Fruit fly (Drosophila melanogaster) whole organism, embryonic: ENCODE data around the gene CG15435.

ENCODE experiments used
- ATbp ChIP-seq: fragments of 200-800 bp; sonication (Bioruptor generic); optimal IDR thresholded peaks from 2 replicates; lab custom pipeline; 2017; ENCODE audit warnings: missing biosample characterization, mild to moderate bottlenecking, missing genetic modification characterization, missing genetic modification reagents
- Aef1 ChIP-seq: fragments of 200-800 bp; sonication (Bioruptor generic); IDR thresholded peaks from 3 replicates; pipeline ENCODE4 v1.3.6; 2022; ENCODE audit warnings: missing biosample characterization, missing genetic modification characterization
- BEAF-32 ChIP-seq: fragments of 200-800 bp; sonication (Bioruptor generic); optimal IDR thresholded peaks from 3 replicates; lab custom pipeline; 2017; ENCODE audit warnings: missing biosample characterization, missing genetic modification characterization, mild to moderate bottlenecking, moderate library complexity, missing genetic modification reagents
- C15 ChIP-seq: fragments of 200-800 bp; sonication (Bioruptor generic); IDR thresholded peaks from 3 replicates; pipeline ENCODE4 v1.3.6; 2022; ENCODE audit warnings: missing biosample characterization, missing genetic modification characterization
- CG10431 ChIP-seq: fragments of 200-800 bp; sonication (Bioruptor generic); optimal IDR thresholded peaks from 3 replicates; lab custom pipeline; 2018; ENCODE audit warnings: missing biosample characterization, mild to moderate bottlenecking, missing genetic modification characterization
- CG12104 ChIP-seq: fragments of 200-800 bp; sonication (Bioruptor generic); optimal IDR thresholded peaks from 3 replicates; lab custom pipeline; 2016; ENCODE audit warnings: missing biosample characterization, missing genetic modification characterization
- CG14710 ChIP-seq: fragments of 200-800 bp; sonication (Bioruptor generic); optimal IDR thresholded peaks from 3 replicates; lab custom pipeline; 2019; ENCODE audit warnings: missing biosample characterization, mild to moderate bottlenecking, missing genetic modification characterization, moderate library complexity
- CG15011 ChIP-seq: fragments of 200-800 bp; sonication (Bioruptor generic); optimal IDR thresholded peaks from 3 replicates; lab custom pipeline; 2018; ENCODE audit warnings: missing biosample characterization, mild to moderate bottlenecking, missing genetic modification characterization
- CG15073 ChIP-seq: fragments of 200-800 bp; sonication (Bioruptor generic); optimal IDR thresholded peaks from 2 replicates; lab custom pipeline; 2016; ENCODE audit warnings: missing biosample characterization, missing genetic modification characterization
- CG1647 ChIP-seq: fragments of 200-800 bp; sonication (Bioruptor generic); optimal IDR thresholded peaks from 3 replicates; lab custom pipeline; 2016; ENCODE audit warnings: missing biosample characterization, missing genetic modification characterization
- CG17385 ChIP-seq: fragments of 200-800 bp; sonication (Bioruptor generic); optimal IDR thresholded peaks from 3 replicates; lab custom pipeline; 2018; ENCODE audit warnings: missing biosample characterization, mild to moderate bottlenecking, missing genetic modification characterization
- CG1792 ChIP-seq: fragments of 200-800 bp; sonication (Bioruptor generic); optimal IDR thresholded peaks from 2 replicates; lab custom pipeline; 2016; ENCODE audit warnings: missing biosample characterization, missing genetic modification characterization
- CG18476 ChIP-seq: fragments of 200-800 bp; sonication (Bioruptor generic); optimal IDR thresholded peaks from 2 replicates; lab custom pipeline; 2016; ENCODE audit warnings: missing biosample characterization, mild to moderate bottlenecking, missing genetic modification characterization
- CG31224 ChIP-seq: fragments of 200-800 bp; sonication (Bioruptor generic); IDR thresholded peaks from 2 replicates; pipeline ENCODE4 v1.3.6; 2022; ENCODE audit warnings: missing biosample characterization, missing genetic modification characterization
- CG33557 ChIP-seq: fragments of 200-800 bp; sonication (Bioruptor generic); optimal IDR thresholded peaks from 2 replicates; lab custom pipeline; 2019; ENCODE audit warnings: missing biosample characterization, mild to moderate bottlenecking, missing genetic modification characterization, moderate library complexity
- CG43689 ChIP-seq: fragments of 200-800 bp; sonication (Bioruptor generic); IDR thresholded peaks from 2 replicates; pipeline ENCODE4 v1.3.6; 2022; ENCODE audit warnings: missing biosample characterization, missing genetic modification characterization
- CG6272 ChIP-seq: fragments of 200-800 bp; sonication (Bioruptor generic); IDR thresholded peaks from 2 replicates; pipeline ENCODE4 v1.3.6; 2022; ENCODE audit warnings: missing biosample characterization, missing genetic modification characterization
- CG6683 ChIP-seq: fragments of 200-800 bp; sonication (Bioruptor generic); optimal IDR thresholded peaks from 2 replicates; lab custom pipeline; 2017; ENCODE audit warnings: missing biosample characterization, mild to moderate bottlenecking, missing genetic modification characterization, missing genetic modification reagents
- CG8388 ChIP-seq: fragments of 200-800 bp; sonication (Bioruptor generic); optimal IDR thresholded peaks from 2 replicates; lab custom pipeline; 2019; ENCODE audit warnings: missing biosample characterization, mild to moderate bottlenecking, missing genetic modification characterization, moderate library complexity
- D ChIP-seq, 2 experiments: fragments of 200-800 bp in 1 of 2; fragments of >200 bp in 1 of 2; sonication (Bioruptor generic) in 1 of 2; optimal IDR thresholded peaks; 2 replicates in 1 of 2; 3 replicates in 1 of 2; lab custom pipeline; 2017; ENCODE audit warnings: mild to moderate bottlenecking in 1 of 2, missing biosample characterization in 1 of 2, missing genetic modification characterization in 1 of 2, missing genetic modification reagents in 1 of 2
- Dip3 ChIP-seq: fragments of 200-800 bp; sonication (Bioruptor generic); optimal IDR thresholded peaks from 3 replicates; lab custom pipeline; 2016; ENCODE audit warnings: missing biosample characterization, missing genetic modification characterization
- Eip74EF ChIP-seq, 2 experiments: fragments of 200-800 bp in 1 of 2; fragments of >200 bp in 1 of 2; sonication (Bioruptor generic) in 1 of 2; optimal IDR thresholded peaks; 2 replicates each; lab custom pipeline; 2017 to 2019; ENCODE audit warnings: missing biosample characterization in 2 of 2, missing genetic modification characterization in 2 of 2, mild to moderate bottlenecking in 1 of 2, moderate library complexity in 1 of 2
- MBD-R2 ChIP-seq: fragments of 200-800 bp; sonication (Bioruptor generic); IDR thresholded peaks from 2 replicates; pipeline ENCODE4 v1.3.6; 2022; ENCODE audit warnings: missing biosample characterization, missing genetic modification characterization
- MESR4 ChIP-seq: fragments of 200-800 bp; sonication (Bioruptor generic); optimal IDR thresholded peaks from 2 replicates; lab custom pipeline; 2018; ENCODE audit warnings: missing biosample characterization, mild to moderate bottlenecking, missing genetic modification characterization, moderate library complexity
- NC2α ChIP-seq: fragments of 200-800 bp; sonication (Bioruptor generic); optimal IDR thresholded peaks from 2 replicates; lab custom pipeline; 2016; ENCODE audit warnings: missing biosample characterization, missing genetic modification characterization
- NFAT ChIP-seq: fragments of 200-800 bp; sonication (Bioruptor generic); IDR thresholded peaks from 2 replicates; pipeline ENCODE4 v1.3.6; 2022; ENCODE audit warnings: missing biosample characterization, missing genetic modification characterization
- Neu2 ChIP-seq: fragments of 200-800 bp; sonication (Bioruptor generic); optimal IDR thresholded peaks from 3 replicates; lab custom pipeline; 2016; ENCODE audit warnings: missing biosample characterization, missing genetic modification characterization, borderline replicate concordance
- Opbp ChIP-seq: fragments of 200-800 bp; sonication (Bioruptor generic); IDR thresholded peaks from 3 replicates; pipeline ENCODE4 v1.3.6; 2022; ENCODE audit warnings: missing biosample characterization, missing genetic modification characterization; ENCODE audit not compliant: partially characterized antibody
- amos ChIP-seq: fragments of 200-800 bp; sonication (Bioruptor generic); IDR thresholded peaks from 2 replicates; pipeline ENCODE4 v1.3.6; 2022; ENCODE audit warnings: missing biosample characterization, missing genetic modification characterization; ENCODE audit not compliant: partially characterized antibody
- az2 ChIP-seq: fragments of 200-800 bp; sonication (Bioruptor generic); optimal IDR thresholded peaks from 3 replicates; lab custom pipeline; 2016; ENCODE audit warnings: missing biosample characterization, missing genetic modification characterization
- cato ChIP-seq: fragments of 200-800 bp; sonication (Bioruptor generic); optimal IDR thresholded peaks from 2 replicates; lab custom pipeline; 2016; ENCODE audit warnings: missing biosample characterization, missing genetic modification characterization, borderline replicate concordance
- dmrt11E ChIP-seq: fragments of 200-800 bp; sonication (Bioruptor generic); optimal IDR thresholded peaks from 3 replicates; lab custom pipeline; 2018; ENCODE audit warnings: missing biosample characterization, mild to moderate bottlenecking, missing genetic modification characterization, moderate library complexity
- dysf ChIP-seq: fragments of 200-800 bp; sonication (Bioruptor generic); IDR thresholded peaks from 3 replicates; pipeline ENCODE4 v1.3.6; 2022; ENCODE audit warnings: missing biosample characterization, missing genetic modification characterization
- fd3F ChIP-seq: fragments of 200-800 bp; sonication (Bioruptor generic); optimal IDR thresholded peaks from 2 replicates; lab custom pipeline; 2018; ENCODE audit warnings: missing biosample characterization, mild to moderate bottlenecking, missing genetic modification characterization, moderate library complexity
- gsb ChIP-seq: fragments of 200-800 bp; sonication (Bioruptor generic); IDR thresholded peaks from 2 replicates; pipeline ENCODE4 v1.3.6; 2022; ENCODE audit warnings: missing biosample characterization, missing genetic modification characterization
- hb ChIP-seq: fragments of 200-800 bp; sonication (Bioruptor generic); IDR thresholded peaks from 3 replicates; pipeline ENCODE4 v1.3.6; 2022; ENCODE audit warnings: missing biosample characterization, missing genetic modification characterization; ENCODE audit not compliant: partially characterized antibody
- hkb ChIP-seq, 2 experiments: fragments of 200-800 bp in 1 of 2; fragments of >200 bp in 1 of 2; sonication (Bioruptor generic) in 1 of 2; IDR thresholded peaks in 1 of 2; optimal IDR thresholded peaks in 1 of 2; 2 replicates each; pipeline versions ENCODE4 v1.3.6 to Lab custom; 2017 to 2022; ENCODE audit warnings: missing biosample characterization in 1 of 2, missing genetic modification characterization in 1 of 2
- hth ChIP-seq: fragments of >200 bp; optimal IDR thresholded peaks from 2 replicates; lab custom pipeline; 2017; ENCODE audit warnings: inconsistent platforms
- jing ChIP-seq: fragments of 200-800 bp; sonication (Bioruptor generic); optimal IDR thresholded peaks from 2 replicates; lab custom pipeline; 2018; ENCODE audit warnings: missing biosample characterization, mild to moderate bottlenecking, missing genetic modification characterization
- jumu ChIP-seq: fragments of 200-800 bp; sonication (Bioruptor generic); optimal IDR thresholded peaks from 3 replicates; lab custom pipeline; 2016; ENCODE audit warnings: missing biosample characterization, missing genetic modification characterization
- klu ChIP-seq: fragments of 200-800 bp; sonication (Bioruptor generic); IDR thresholded peaks from 2 replicates; pipeline ENCODE4 v1.3.6; 2022; ENCODE audit warnings: missing biosample characterization, missing genetic modification characterization
- knrl ChIP-seq: fragments of 200-800 bp; sonication (Bioruptor generic); IDR thresholded peaks from 3 replicates; pipeline ENCODE4 v1.3.6; 2022; ENCODE audit warnings: missing biosample characterization, missing genetic modification characterization; ENCODE audit not compliant: partially characterized antibody
- run ChIP-seq: fragments of 200-800 bp; sonication (Bioruptor generic); optimal IDR thresholded peaks from 3 replicates; lab custom pipeline; 2018; ENCODE audit warnings: missing biosample characterization, mild to moderate bottlenecking, missing genetic modification characterization
- schlank ChIP-seq: fragments of 200-800 bp; sonication (Bioruptor generic); optimal IDR thresholded peaks from 2 replicates; lab custom pipeline; 2018; ENCODE audit warnings: missing biosample characterization, mild to moderate bottlenecking, missing genetic modification characterization
- sim ChIP-seq: fragments of 200-800 bp; sonication (Bioruptor generic); IDR thresholded peaks from 2 replicates; pipeline ENCODE4 v1.3.6; 2022; ENCODE audit warnings: missing biosample characterization, missing genetic modification characterization
- tna ChIP-seq: fragments of 200-800 bp; sonication (Bioruptor generic); IDR thresholded peaks from 2 replicates; pipeline ENCODE4 v1.3.6; 2022; ENCODE audit warnings: missing biosample characterization, missing genetic modification characterization; ENCODE audit not compliant: partially characterized antibody
- vfl ChIP-seq: fragments of 200-800 bp; sonication (Bioruptor generic); optimal IDR thresholded peaks from 2 replicates; lab custom pipeline; 2016; ENCODE audit warnings: missing biosample characterization, missing genetic modification characterization
- zf30C ChIP-seq: fragments of 200-800 bp; sonication (Bioruptor generic); optimal IDR thresholded peaks from 3 replicates; lab custom pipeline; 2018; ENCODE audit warnings: missing biosample characterization, mild to moderate bottlenecking, missing genetic modification characterization

Gene CG15435

DNA sequence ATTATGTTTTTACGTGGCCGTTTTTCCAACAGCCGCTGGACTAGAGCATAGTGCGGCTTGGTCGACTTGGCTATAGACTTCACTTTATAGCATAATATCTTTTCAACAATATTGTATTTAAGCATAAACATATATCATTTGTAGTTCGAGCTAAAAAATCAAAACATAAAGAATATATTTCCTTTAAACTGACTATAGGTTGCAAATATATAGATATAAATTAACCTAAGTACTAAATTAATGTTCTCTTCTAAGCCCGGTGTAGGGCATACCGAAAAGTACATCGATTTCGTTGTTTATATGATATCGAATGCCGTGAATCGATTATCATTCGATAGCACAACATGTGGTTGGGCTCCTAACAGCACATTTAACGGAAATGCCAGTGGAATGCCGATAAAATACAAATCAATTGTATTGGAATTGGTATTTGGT, 10.9 kb upstream of the CG15435 start, which contains the start of gene MFS18 (continued):
- TF ChIP-seq CG1647 (GFP tag; lab: Kevin White, UChicago) (peak; percentile 87), schlank (tag; lab: Kevin White, UChicago) (peak; percentile 82), hb (peak; percentile 83), CG43689 (GFP tag; lab: Robert Waterston, UW) (peak; percentile 96), MESR4 (GFP tag; lab: Kevin White, UChicago) (peak; percentile 74), dysf (GFP tag; lab: Robert Waterston, UW) (peak; percentile 99), klu (peak; percentile 96), ATbp (peak; percentile 93), Aef1 (peak; percentile 98), Dip3 (GFP tag; lab: Kevin White, UChicago) (peak; percentile 82), CG18476 (GFP tag; lab: Kevin White, UChicago) (peak; percentile 95), CG17385 (peak; percentile 92), vfl (GFP tag; lab: Kevin White, UChicago) (peak; percentile 92), zf30C (GFP tag; lab: Kevin White, UChicago) (no peak), CG15011 (GFP tag; lab: Kevin White, UChicago) (peak; percentile 97), amos (peak; percentile 77; the same call in 1 of the 2 replicates), CG12104 (GFP tag; lab: Kevin White, UChicago) (peak; percentile 94), Neu2 (GFP tag; lab: Kevin White, UChicago) (peak; percentile 81), CG10431 (GFP tag; lab: Kevin White, UChicago) (peak; percentile 57), cato (peak; percentile 91), C15 (peak; percentile 98), CG8388 (GFP tag; lab: Kevin White, UChicago) (peak; percentile 96), hkb (optimal IDR thresholded peaks at IDR 0.05; lab: Kevin White, UChicago) (peak; percentile 67), hkb (GFP tag; IDR thresholded peaks at IDR 0.05; lab: Robert Waterston, UW) (peak; percentile 100), jing (GFP tag; lab: Kevin White, UChicago) (peak; percentile 99), Opbp (GFP tag; lab: Robert Waterston, UW) (peak; percentile 83; the same call in 2 of the 3 replicates), tna (GFP tag; lab: Robert Waterston, UW) (peak; percentile 76), hth (lab: Kevin White, UChicago) (no peak), Eip74EF (GFP tag; optimal IDR thresholded peaks at IDR 0.05; lab: Kevin White, UChicago) (peak in 1 of 2 experiments; percentile 94), NFAT (GFP tag; lab: Robert Waterston, UW) (peak; percentile 97), run (peak; percentile 93), jumu (GFP tag; lab: Kevin White, UChicago) (peak; percentile 74), CG33557 (GFP tag; lab: Kevin White, UChicago) (peak; percentile 87), CG1792 (GFP tag; lab: Kevin White, UChicago) (peak; percentile 72), sim (peak; percentile 99), az2 (GFP tag; lab: Kevin White, UChicago) (peak; percentile 97), gsb (GFP tag; lab: Robert Waterston, UW) (peak; percentile 97), CG6683 (GFP tag; lab: Kevin White, UChicago) (peak; percentile 97), CG6272 (peak; percentile 98), MBD-R2 (GFP tag; lab: Robert Waterston, UW) (peak; percentile 98), CG14710 (tag; lab: Kevin White, UChicago) (peak; percentile 99), BEAF-32 (GFP tag; lab: Kevin White, UChicago) (peak; percentile 49), NC2α (GFP tag; lab: Kevin White, UChicago) (peak; percentile 66), CG15073 (peak; percentile 80), knrl (GFP tag; lab: Robert Waterston, UW) (no peak; the same call in 2 of the 3 replicates), D (optimal IDR thresholded peaks at IDR 0.05; lab: Kevin White, UChicago) (no peak), D (GFP tag; optimal IDR thresholded peaks at IDR 0.05; lab: Kevin White, UChicago) (peak; percentile 99), dmrt11E (tag; lab: Kevin White, UChicago) (peak; percentile 95), fd3F (GFP tag; lab: Kevin White, UChicago) (peak; percentile 89), CG31224 (GFP tag; lab: Robert Waterston, UW) (peak; percentile 97)
